Fruit fly (Drosophila melanogaster): ENCODE results near the gene CG2938.

The CG2938 gene

dm6 chrX:3968346-3969044 lies 32.2 kb upstream of the CG2938 start, which contains the start of gene CG6428 (continued):
- TF ChIP-seq CHES-1-like (GFP tag; optimal IDR thresholded peaks at IDR 0.05) = no peak
- no peak for TF ChIP-seq CG7357 (GFP tag; IDR thresholded peaks at IDR 0.05)
- 0 out of 3 replicates have a peak, but pooled peaks have one; percentile 43 for TF ChIP-seq ken (GFP tag; IDR thresholded peaks at IDR 0.05)
- no peak for TF ChIP-seq Nf-YA (GFP tag; IDR thresholded peaks at IDR 0.05)
- peak; percentile 57; the same call in 1 of the 2 replicates for TF ChIP-seq amos (GFP tag; IDR thresholded peaks at IDR 0.05; ENCODE audit: partially characterized antibody)
- no peak for TF ChIP-seq CG1233 (GFP tag; optimal IDR thresholded peaks at IDR 0.05)
- no peak for TF ChIP-seq hb (GFP tag; IDR thresholded peaks at IDR 0.05; ENCODE audit: partially characterized antibody)
- no peak for TF ChIP-seq sim (GFP tag; IDR thresholded peaks at IDR 0.05)
- TF ChIP-seq dm (GFP tag; optimal IDR thresholded peaks at IDR 0.05) = no peak
- no peak for TF ChIP-seq cas (GFP tag; IDR thresholded peaks at IDR 0.05)
- TF ChIP-seq Spps (tag; optimal IDR thresholded peaks at IDR 0.05) = no peak
- TF ChIP-seq CG1603 (tag; optimal IDR thresholded peaks at IDR 0.05) = peak; percentile 61
- peak; percentile 69 for TF ChIP-seq CG10462 (GFP tag; optimal IDR thresholded peaks at IDR 0.05)
- TF ChIP-seq CG2116 (GFP tag; optimal IDR thresholded peaks at IDR 0.05) = peak; percentile 59
- TF ChIP-seq CG5180 (GFP tag; optimal IDR thresholded peaks at IDR 0.05) = no peak
- TF ChIP-seq Doc3 (GFP tag; IDR thresholded peaks at IDR 0.05; ENCODE audit: partially characterized antibody) = peak; percentile 57; the same call in 1 of the 3 replicates
- TF ChIP-seq BEAF-32 (GFP tag; optimal IDR thresholded peaks at IDR 0.05) = peak; percentile 68
- TF ChIP-seq exex (tag; optimal IDR thresholded peaks at IDR 0.05) = peak; percentile 90
- no peak; the same call in 1 of the 2 replicates for TF ChIP-seq CG31441 (GFP tag; IDR thresholded peaks at IDR 0.05)
- no peak for TF ChIP-seq CG1024 (GFP tag; IDR thresholded peaks at IDR 0.05)
- TF ChIP-seq CG7963 (GFP tag; IDR thresholded peaks at IDR 0.05; ENCODE audit: partially characterized antibody) = no peak
- TF ChIP-seq CG11560 (tag; IDR thresholded peaks at IDR 0.05) = 0 out of 3 replicates have a peak, but pooled peaks have one; percentile 13
- TF ChIP-seq BtbVII (GFP tag; optimal IDR thresholded peaks at IDR 0.05) = peak; percentile 21
- peak; percentile 79 for TF ChIP-seq Nf-YC (tag; optimal IDR thresholded peaks at IDR 0.05)
- TF ChIP-seq vfl (GFP tag; optimal IDR thresholded peaks at IDR 0.05) = no peak
- peak in 1 of 2 experiments; percentile 9 for TF ChIP-seq chif (GFP tag; optimal IDR thresholded peaks at IDR 0.05)
- TF ChIP-seq Elba2 (GFP tag; optimal IDR thresholded peaks at IDR 0.05) = peak; percentile 12
- no peak for TF ChIP-seq so (GFP tag; IDR thresholded peaks at IDR 0.05)
- TF ChIP-seq CG14710 (tag; optimal IDR thresholded peaks at IDR 0.05) = peak; percentile 65
- 0 out of 2 replicates have a peak, but pooled peaks have one; percentile 12 for TF ChIP-seq H2.0 (GFP tag; IDR thresholded peaks at IDR 0.05)
- no peak for TF ChIP-seq CG18764 (GFP tag; optimal IDR thresholded peaks at IDR 0.05)
- no peak for TF ChIP-seq gem (tag; optimal IDR thresholded peaks at IDR 0.05)
- TF ChIP-seq E2f1 (GFP tag; IDR thresholded peaks at IDR 0.05) = no peak
- TF ChIP-seq br (optimal IDR thresholded peaks at IDR 0.05) = no peak
- no peak for TF ChIP-seq CG4707 (GFP tag; optimal IDR thresholded peaks at IDR 0.05)
- TF ChIP-seq pfk (GFP tag; optimal IDR thresholded peaks at IDR 0.05) = no peak
- peak; percentile 46 for TF ChIP-seq phol (tag; optimal IDR thresholded peaks at IDR 0.05)
- TF ChIP-seq gcm (GFP tag; optimal IDR thresholded peaks at IDR 0.05) = no peak
- TF ChIP-seq CG13775 (GFP tag; optimal IDR thresholded peaks at IDR 0.05) = peak; percentile 50
- no peak for TF ChIP-seq stc (GFP tag; IDR thresholded peaks at IDR 0.05)
- TF ChIP-seq bigmax (GFP tag; optimal IDR thresholded peaks at IDR 0.05) = no peak
- no peak for TF ChIP-seq sima (GFP tag; optimal IDR thresholded peaks at IDR 0.05)
- TF ChIP-seq CG34376 (GFP tag; optimal IDR thresholded peaks at IDR 0.05) = peak; percentile 83
- no peak for TF ChIP-seq crol (GFP tag; IDR thresholded peaks at IDR 0.05)
- TF ChIP-seq Ptx1 (GFP tag; IDR thresholded peaks at IDR 0.05) = peak; percentile 50
- no peak for TF ChIP-seq oc (tag; optimal IDR thresholded peaks at IDR 0.05)
- no peak for TF ChIP-seq twi (tag; optimal IDR thresholded peaks at IDR 0.05)
- peak; percentile 19 for TF ChIP-seq MESR4 (GFP tag; optimal IDR thresholded peaks at IDR 0.05)
- no peak for TF ChIP-seq gro (GFP tag; optimal IDR thresholded peaks at IDR 0.05)
- peak; percentile 49 for TF ChIP-seq tin (GFP tag; optimal IDR thresholded peaks at IDR 0.05)

Data from whole organism, embryonic.